Worm (Caenorhabditis elegans) whole organism, L4 larva: ENCODE measurements around the gene gad-3.

ENCODE experiments used
- F10B5.3 ChIP-seq: sonication (generic microtip); optimal IDR thresholded peaks from 2 replicates; lab custom pipeline; 2016; ENCODE audit warnings: mild to moderate bottlenecking, missing genetic modification characterization, missing compliant biosample characterization
- aly-2 ChIP-seq: sonication (generic microtip); optimal IDR thresholded peaks from 2 replicates; lab custom pipeline; 2018; ENCODE audit warnings: missing biosample characterization, missing genetic modification characterization
- ces-1 ChIP-seq: fragments of 150-350 bp; sonication (generic microtip); optimal IDR thresholded peaks from 4 replicates; lab custom pipeline; 2014; ENCODE audit warnings: missing biosample characterization, missing genetic modification reagents, missing genetic modification characterization
- dmd-8 ChIP-seq: fragments of 200-800 bp; sonication (Bioruptor generic); IDR thresholded peaks from 2 replicates; pipeline ENCODE4 v1.3.6; 2022; ENCODE audit warnings: missing genetic modification characterization, missing compliant biosample characterization
- pqm-1 ChIP-seq: sonication (generic microtip); optimal IDR thresholded peaks from 2 replicates; lab custom pipeline; 2017; ENCODE audit warnings: missing biosample characterization, missing genetic modification characterization

- TF ChIP-seq pqm-1, result no peak
- TF ChIP-seq F10B5.3 (tag; lab: Kevin White, UChicago), result no peak
- TF ChIP-seq aly-2, result no peak
- no peak for TF ChIP-seq dmd-8 (GFP tag; lab: Robert Waterston, UW)
- TF ChIP-seq ces-1 (GFP tag; lab: Kevin White, UChicago), result no peak
Measured at ce11 chrV:9155616-9156015, 17.2 kb downstream of the gad-3 start.
